Fruit fly (Drosophila melanogaster) whole organism: ENCODE data around the gene CG18649.

ENCODE experiments used
- pan ChIP-seq: fragments of >200 bp; optimal IDR thresholded peaks from 2 replicates; lab custom pipeline; 2017
- psq ChIP-seq: fragments of >200 bp; optimal IDR thresholded peaks from 2 replicates; lab custom pipeline; 2017
- usp ChIP-seq: fragments of >200 bp; optimal IDR thresholded peaks from 2 replicates; lab custom pipeline; 2017; ENCODE audit warnings: missing biosample characterization, missing genetic modification characterization, mixed read lengths

DNA sequence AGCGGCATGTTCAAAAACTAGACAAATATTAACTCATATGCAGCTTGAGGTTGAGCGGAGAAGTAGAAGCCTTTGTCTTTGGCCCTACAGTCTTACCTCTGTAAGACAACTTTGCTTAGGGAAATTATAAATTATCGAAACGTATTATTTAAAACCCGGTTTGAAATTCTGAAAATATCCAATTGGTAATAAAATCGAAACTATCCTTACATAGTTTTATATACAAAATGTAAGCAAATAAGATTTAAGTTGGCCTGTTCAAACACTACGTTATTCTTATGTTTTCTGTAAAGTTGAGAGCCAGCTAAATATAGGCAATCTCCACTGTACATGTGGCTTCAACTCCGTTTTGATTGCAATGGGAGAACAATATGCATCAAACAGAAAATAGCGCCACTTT, 40.6 kb downstream of the CG18649 start:
- TF ChIP-seq psq (no peak), pan (lab: Kevin White, UChicago) (no peak), usp (GFP tag; lab: Kevin White, UChicago) (no peak)
